Worm (Caenorhabditis elegans) whole organism, midembryonic: ENCODE data around the gene Y45F3A.4.

ENCODE experiments used
- flt-1 ChIP-seq: fragments of 200-800 bp; sonication (Bioruptor generic); IDR thresholded peaks from 2 replicates; pipeline ENCODE4 v1.3.6; 2022; ENCODE audit warnings: missing genetic modification characterization, missing compliant biosample characterization
- tab-1 ChIP-seq: fragments of 200-800 bp; sonication (Bioruptor generic); IDR thresholded peaks from 2 replicates; pipeline ENCODE4 v1.3.6; 2022; ENCODE audit warnings: missing genetic modification characterization, missing compliant biosample characterization

DNA sequence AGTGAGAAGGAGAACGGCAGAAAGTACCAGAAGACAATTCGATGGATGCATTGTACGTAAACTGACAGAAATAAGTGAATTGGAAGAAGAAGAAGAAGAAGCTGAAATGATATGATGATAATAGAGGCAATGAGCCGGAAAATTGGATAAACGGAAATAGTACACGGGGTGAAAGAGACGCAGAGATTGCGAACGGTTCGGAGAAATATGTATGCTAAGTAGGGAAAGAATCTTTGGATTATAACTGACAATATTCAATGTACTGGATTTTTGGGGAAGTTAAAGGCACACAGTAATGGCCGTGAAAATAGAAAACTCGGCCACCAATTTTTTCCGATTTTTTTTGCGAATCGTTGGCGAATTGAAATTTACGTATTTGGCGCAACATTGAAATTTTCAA lies at the start of gene Y45F3A.4:
- TF ChIP-seq tab-1 (GFP tag; lab: Robert Waterston, UW): no peak
- no peak for TF ChIP-seq flt-1 (GFP tag; lab: Robert Waterston, UW)
